Worm (Caenorhabditis elegans): Measurements from ENCODE around the gene F49H6.15.

Gene F49H6.15

DNA sequence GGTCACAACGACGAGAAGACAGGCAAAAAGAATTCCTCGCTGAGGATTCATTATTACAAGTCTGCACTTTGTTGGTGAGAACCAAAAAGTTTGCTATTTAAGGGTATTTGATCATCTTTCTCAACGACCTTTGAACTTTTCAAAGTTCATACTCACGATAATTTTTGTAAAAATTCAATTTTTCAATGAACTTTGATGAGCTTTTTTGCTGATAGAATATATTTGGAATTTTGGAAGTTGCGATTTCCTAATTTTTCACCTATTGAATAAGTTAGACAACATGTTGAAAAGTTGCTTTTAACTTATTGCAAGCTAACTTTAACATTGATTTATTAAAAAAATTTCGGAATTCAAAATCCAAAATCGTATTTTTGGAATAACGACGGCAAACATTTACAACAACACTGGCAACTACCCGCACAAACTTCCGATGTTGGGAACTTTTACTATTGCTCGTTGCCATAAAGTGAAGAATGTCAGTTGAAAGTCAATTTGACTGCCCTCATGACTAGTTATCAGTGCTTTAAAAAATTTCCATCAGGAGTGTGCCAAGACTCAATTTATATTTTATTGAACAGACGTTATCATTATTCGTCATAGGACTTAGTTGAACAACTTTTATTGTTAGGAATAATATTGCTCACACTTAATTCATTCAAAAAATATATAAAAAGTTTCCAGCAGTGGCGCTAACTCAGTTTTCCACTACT lies 3.4 kb downstream of the F49H6.15 start, which contains the start of the genes F49H6.8 and F49H6.5:
TSS of gene F49H6.8 (minus strand) at position 51 of the 710 bp plus-strand sequence.
TSS of gene F49H6.5 (plus strand) at position 629 of the 710 bp plus-strand sequence.
- no peak for TF ChIP-seq mdl-1 (tag; optimal IDR thresholded peaks at IDR 0.05)
- no peak for TF ChIP-seq skn-1 (tag; optimal IDR thresholded peaks at IDR 0.05)
- TF ChIP-seq R02D3.7 (tag; optimal IDR thresholded peaks at IDR 0.05), result no peak
- TF ChIP-seq sma-3 (GFP tag; optimal IDR thresholded peaks at IDR 0.05), result no peak
- TF ChIP-seq fos-1 (tag; optimal IDR thresholded peaks at IDR 0.05), result no peak
- no peak for TF ChIP-seq nhr-237 (tag; optimal IDR thresholded peaks at IDR 0.05)
- no peak for TF ChIP-seq Y55F3AM.14 (GFP tag; optimal IDR thresholded peaks at IDR 0.05)
- TF ChIP-seq elt-3 (tag; optimal IDR thresholded peaks at IDR 0.05), result no peak
- TF ChIP-seq elt-1 (tag; optimal IDR thresholded peaks at IDR 0.05), result no peak
- no peak for TF ChIP-seq ztf-4 (tag; optimal IDR thresholded peaks at IDR 0.05)
- TF ChIP-seq F13H6.1 (tag; optimal IDR thresholded peaks at IDR 0.05), result no peak
- TF ChIP-seq sem-4 (tag; optimal IDR thresholded peaks at IDR 0.05), result no peak
- no peak for TF ChIP-seq C34F6.9 (tag; optimal IDR thresholded peaks at IDR 0.05)
- no peak for TF ChIP-seq peb-1 (tag; optimal IDR thresholded peaks at IDR 0.05)
- no peak for TF ChIP-seq unc-62 (GFP tag; optimal IDR thresholded peaks at IDR 0.05)
- no peak for TF ChIP-seq aly-2 (tag; optimal IDR thresholded peaks at IDR 0.05)

DNA sequence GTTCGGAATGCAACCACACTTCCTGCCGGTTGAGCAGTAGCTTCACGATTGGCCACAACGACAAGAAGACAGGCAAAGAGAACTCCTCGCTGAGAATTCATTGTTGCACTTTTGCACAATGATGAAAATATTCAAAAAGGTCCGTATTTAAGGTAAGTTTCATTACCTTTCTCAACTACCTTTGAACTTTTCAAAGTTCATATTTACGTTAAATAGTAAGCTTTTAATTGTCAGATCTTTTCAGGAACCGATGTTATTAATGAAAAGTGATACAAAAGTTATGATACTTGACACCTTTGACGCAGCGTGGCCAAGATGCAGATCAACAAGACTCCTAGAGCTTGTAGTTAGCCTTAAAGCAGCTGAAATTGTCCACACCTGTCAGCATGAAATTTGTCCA lies 4.8 kb downstream of the F49H6.15 start, which contains the start of gene F49H6.12:
TSS of gene F49H6.12 (minus strand) at position 101 of the 400 bp plus-strand sequence.
- no peak for TF ChIP-seq mab-5 (tag; optimal IDR thresholded peaks at IDR 0.05)
- no peak for TF ChIP-seq nhr-237 (tag; optimal IDR thresholded peaks at IDR 0.05)
- TF ChIP-seq mbf-1 (tag; optimal IDR thresholded peaks at IDR 0.05), result no peak
- no peak for TF ChIP-seq nhr-129 (tag; optimal IDR thresholded peaks at IDR 0.05)
- no peak for TF ChIP-seq ZK546.5 (tag; optimal IDR thresholded peaks at IDR 0.05)
- TF ChIP-seq nhr-77 (tag; optimal IDR thresholded peaks at IDR 0.05), result no peak
- TF ChIP-seq ztf-4 (tag; optimal IDR thresholded peaks at IDR 0.05), result no peak
- TF ChIP-seq ztf-1 (GFP tag; conservative IDR thresholded peaks at IDR 0.05), result no peak
- no peak for TF ChIP-seq skn-1 (tag; optimal IDR thresholded peaks at IDR 0.05)
- TF ChIP-seq ztf-11 (tag; optimal IDR thresholded peaks at IDR 0.05), result no peak
- TF ChIP-seq ceh-82 (tag; optimal IDR thresholded peaks at IDR 0.05), result no peak
- TF ChIP-seq elt-1 (tag; optimal IDR thresholded peaks at IDR 0.05), result no peak
- no peak for TF ChIP-seq nhr-23 (tag; optimal IDR thresholded peaks at IDR 0.05)
- no peak for TF ChIP-seq crh-2 (tag; optimal IDR thresholded peaks at IDR 0.05)
- no peak for TF ChIP-seq sem-4 (tag; optimal IDR thresholded peaks at IDR 0.05)
- TF ChIP-seq unc-55 (GFP tag; optimal IDR thresholded peaks at IDR 0.05), result no peak
- no peak for TF ChIP-seq lsy-2 (tag; optimal IDR thresholded peaks at IDR 0.05)
- no peak for TF ChIP-seq mdl-1 (tag; optimal IDR thresholded peaks at IDR 0.05)

DNA sequence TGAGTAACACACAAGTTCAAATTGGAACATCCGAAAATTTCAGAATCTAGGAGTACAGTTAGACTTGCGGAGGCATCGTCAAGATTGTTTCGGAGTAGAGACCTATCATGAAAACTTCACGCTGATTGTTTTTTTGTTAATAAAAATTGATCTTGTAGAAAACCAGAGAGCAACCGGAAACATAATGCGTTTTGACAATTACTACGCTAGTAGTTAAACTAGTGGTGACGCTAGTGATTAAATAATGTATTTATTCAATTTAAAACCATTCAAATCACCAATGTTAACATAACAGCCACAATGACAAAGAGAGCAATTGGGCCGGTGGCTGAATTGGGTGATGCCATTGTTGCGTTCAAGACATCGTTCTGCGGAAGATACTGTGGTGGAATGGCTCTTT lies 6.5 kb downstream of the F49H6.15 start, which contains the start of gene F49H6.17:
TSS of gene F49H6.17 (plus strand) at position 301 of the 400 bp plus-strand sequence.
- TF ChIP-seq egl-27 (tag; optimal IDR thresholded peaks at IDR 0.05) (no peak), lin-11 (tag; optimal IDR thresholded peaks at IDR 0.05) (no peak), nhr-237 (tag; optimal IDR thresholded peaks at IDR 0.05) (no peak), gmeb-1 (tag; optimal IDR thresholded peaks at IDR 0.05) (no peak), blmp-1 (tag; optimal IDR thresholded peaks at IDR 0.05; ENCODE audit: insufficient read depth) (no peak), ztf-11 (tag; optimal IDR thresholded peaks at IDR 0.05) (no peak), nhr-12 (tag; optimal IDR thresholded peaks at IDR 0.05) (no peak), ceh-16 (tag; optimal IDR thresholded peaks at IDR 0.05) (no peak), nhr-6 (tag; optimal IDR thresholded peaks at IDR 0.05) (no peak), C34F6.9 (tag; optimal IDR thresholded peaks at IDR 0.05) (no peak)

DNA sequence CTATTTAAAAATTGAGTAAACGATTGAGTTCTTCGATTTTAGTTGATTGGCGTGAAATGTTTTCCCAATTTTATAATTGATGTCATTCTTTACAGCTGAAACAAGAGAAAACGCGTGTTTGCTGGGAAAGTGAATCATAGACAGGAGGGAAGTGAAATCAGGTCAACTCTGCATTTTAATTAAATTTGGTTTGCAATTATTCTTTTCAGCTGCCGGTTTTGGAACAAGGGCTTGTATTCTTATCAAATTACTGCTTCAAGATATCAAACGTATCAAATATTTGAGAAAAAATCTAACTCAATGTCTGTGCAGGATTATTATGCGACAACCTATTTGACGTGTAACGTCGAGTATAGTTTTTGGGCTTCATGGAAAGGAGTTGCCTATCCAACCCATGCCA lies 9.4 kb downstream of the F49H6.15 start, which contains the start of gene srh-97:
TSS of gene srh-97 (plus strand) at position 301 of the 400 bp plus-strand sequence.
- TF ChIP-seq peb-1 (tag; optimal IDR thresholded peaks at IDR 0.05) (no peak), snpc-4 (tag; optimal IDR thresholded peaks at IDR 0.05) (no peak), ZK546.5 (tag; optimal IDR thresholded peaks at IDR 0.05) (no peak), lsy-2 (tag; optimal IDR thresholded peaks at IDR 0.05) (no peak), nhr-77 (tag; optimal IDR thresholded peaks at IDR 0.05) (no peak), ztf-1 (GFP tag; conservative IDR thresholded peaks at IDR 0.05) (no peak), ceh-82 (tag; optimal IDR thresholded peaks at IDR 0.05) (no peak), nhr-129 (tag; optimal IDR thresholded peaks at IDR 0.05) (no peak), lin-39 (tag; optimal IDR thresholded peaks at IDR 0.05) (no peak), aly-2 (tag; optimal IDR thresholded peaks at IDR 0.05) (no peak), elt-3 (tag; optimal IDR thresholded peaks at IDR 0.05) (no peak), mdl-1 (tag; optimal IDR thresholded peaks at IDR 0.05) (no peak), Y55F3AM.14 (GFP tag; optimal IDR thresholded peaks at IDR 0.05) (no peak), nhr-11 (tag; optimal IDR thresholded peaks at IDR 0.05) (no peak), ztf-11 (tag; optimal IDR thresholded peaks at IDR 0.05) (no peak), C34F6.9 (tag; optimal IDR thresholded peaks at IDR 0.05) (no peak), nhr-23 (tag; optimal IDR thresholded peaks at IDR 0.05) (no peak)
